Worm (Caenorhabditis elegans) whole organism, L4/young adult: ENCODE measurements around the gene F14D7.14.

ENCODE experiments used
- W03F9.2 ChIP-seq: fragments of 150-350 bp; optimal IDR thresholded peaks from 2 replicates; lab custom pipeline; 2014; ENCODE audit warnings: missing biosample characterization, missing genetic modification characterization
- him-1 ChIP-seq: sonication (generic microtip); optimal IDR thresholded peaks from 2 replicates; lab custom pipeline; 2016; ENCODE audit warnings: missing genotype, missing genetic modification reagents, missing genetic modification characterization, missing compliant biosample characterization

- no peak for TF ChIP-seq W03F9.2 (tag; lab: Kevin White, UChicago)
- no peak for TF ChIP-seq him-1 (tag; lab: Kevin White, UChicago)
Measured at ce11 chrV:14282222-14282709, 27.5 kb upstream of the F14D7.14 start, which contains the start of the genes srt-74 and F40G12.9.
